Worm (Caenorhabditis elegans) whole organism, midembryonic: ENCODE data around the gene F41G3.18.

Experiments used
- cog-1 ChIP-seq: sonication (generic microtip); optimal IDR thresholded peaks from 2 replicates; lab custom pipeline; 2016; ENCODE audit warnings: missing genetic modification characterization, missing compliant biosample characterization
- klf-2 ChIP-seq: fragments of 200-800 bp; sonication (Bioruptor generic); conservative IDR thresholded peaks from 2 replicates; pipeline ENCODE4 v1.3.6; 2022; ENCODE audit warnings: missing genetic modification reagents, missing genetic modification characterization, missing compliant biosample characterization
- med-1 ChIP-seq: sonication (generic microtip); optimal IDR thresholded peaks from 2 replicates; lab custom pipeline; 2017; ENCODE audit warnings: missing genetic modification characterization, mild to moderate bottlenecking, missing compliant biosample characterization, antibody characterized with exemption, missing genetic modification reagents; ENCODE audit not compliant: insufficient read depth
- ref-1 ChIP-seq: fragments of 200-800 bp; sonication (Bioruptor generic); conservative IDR thresholded peaks from 2 replicates; pipeline ENCODE4 v1.3.6; 2022; ENCODE audit warnings: missing genetic modification reagents, missing genetic modification characterization, missing compliant biosample characterization
- tab-1 ChIP-seq: fragments of 200-800 bp; sonication (Bioruptor generic); IDR thresholded peaks from 2 replicates; pipeline ENCODE4 v1.3.6; 2022; ENCODE audit warnings: missing genetic modification characterization, missing compliant biosample characterization

DNA sequence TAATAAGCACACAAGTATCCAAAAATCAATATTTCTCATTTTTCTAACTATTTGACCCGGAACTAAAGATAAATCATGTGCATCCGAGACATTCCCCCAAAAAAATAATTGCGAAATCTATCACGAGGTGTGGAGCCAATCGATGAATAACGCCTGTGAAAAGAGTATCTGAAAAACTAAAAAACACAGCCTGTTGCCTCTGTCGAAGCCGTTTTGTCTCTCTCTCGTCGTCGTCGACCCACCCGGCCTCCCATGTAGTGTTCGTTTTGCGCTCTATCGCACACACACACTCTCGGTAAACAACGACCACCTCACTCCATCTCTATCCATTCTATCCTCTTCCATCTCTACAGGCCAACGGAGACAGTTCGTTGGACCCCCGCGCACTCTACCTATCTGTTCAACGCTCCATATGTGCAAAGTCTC lies 14.6 kb downstream of the F41G3.18 start:
- TF ChIP-seq cog-1 (tag; lab: Kevin White, UChicago) (no peak), ref-1 (GFP tag; lab: Robert Waterston, UW) (no peak), med-1 (GFP tag; lab: Kevin White, UChicago) (no peak), klf-2 (GFP tag; lab: Robert Waterston, UW) (no peak), tab-1 (GFP tag; lab: Robert Waterston, UW) (no peak)
